Worm (Caenorhabditis elegans) whole organism, L2 larva: Measurements from ENCODE around the gene Y38E10A.34.
A peak's percentile ranks its signal among the peaks of the same experiment; 100 is the strongest.

Experiments used
- ceh-82 ChIP-seq: fragments of 150-350 bp; optimal IDR thresholded peaks from 2 replicates; lab custom pipeline; 2014; ENCODE audit warnings: missing biosample characterization, missing genetic modification characterization
- fos-1 ChIP-seq: fragments of 150-350 bp; optimal IDR thresholded peaks from 2 replicates; lab custom pipeline; 2014; ENCODE audit warnings: missing biosample characterization, missing genetic modification characterization
- lsy-2 ChIP-seq, 2 experiments: fragments of 150-350 bp in 1 of 2; sonication (generic microtip) in 1 of 2; optimal IDR thresholded peaks; 2 replicates each; lab custom pipeline; 2014 to 2017; ENCODE audit warnings: missing biosample characterization in 2 of 2, missing genetic modification characterization in 2 of 2
- snpc-4 ChIP-seq: fragments of 150-350 bp; optimal IDR thresholded peaks from 2 replicates; lab custom pipeline; 2014; ENCODE audit warnings: missing biosample characterization, missing genetic modification characterization
- unc-62 ChIP-seq: fragments of 150-350 bp; optimal IDR thresholded peaks from 2 replicates; lab custom pipeline; 2014; ENCODE audit warnings: missing biosample characterization, missing genetic modification reagents, missing genetic modification characterization

DNA sequence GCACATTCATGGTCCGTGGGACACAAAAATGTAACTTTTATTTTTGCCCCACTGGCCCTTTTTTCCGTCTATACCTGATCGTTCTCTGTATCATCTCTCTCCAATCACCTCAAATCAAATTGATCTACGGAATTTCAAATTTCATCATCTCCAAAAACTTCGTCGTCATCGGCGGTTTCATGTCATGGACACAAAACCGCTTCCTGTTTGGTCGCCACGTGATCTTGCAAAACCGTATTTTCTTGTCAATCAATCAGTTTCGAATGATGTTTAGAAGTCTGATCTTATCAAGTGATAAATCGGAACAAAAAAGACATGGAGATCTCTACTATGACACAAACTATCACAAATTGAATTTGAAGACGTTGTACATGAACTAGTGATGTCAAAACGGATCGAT lies 5.3 kb upstream of the Y38E10A.34 start:
- TF ChIP-seq unc-62 (GFP tag; lab: Kevin White, UChicago) (no peak), fos-1 (tag; lab: Kevin White, UChicago) (peak; percentile 31), snpc-4 (tag; lab: Kevin White, UChicago) (no peak), lsy-2 (tag; optimal IDR thresholded peaks at IDR 0.05; lab: Kevin White, UChicago) (no peak), ceh-82 (no peak)
